Worm (Caenorhabditis elegans) whole organism, late embryonic: ENCODE measurements around the gene ZC21.6.

ENCODE experiments used
- ahr-1 ChIP-seq: sonication (generic microtip); optimal IDR thresholded peaks from 2 replicates; lab custom pipeline; 2016; ENCODE audit warnings: missing genetic modification characterization, missing compliant biosample characterization
- ama-1 ChIP-seq: fragments of 150-350 bp; optimal IDR thresholded peaks from 2 replicates; lab custom pipeline; 2014
- pax-1 ChIP-seq: fragments of 150-350 bp; optimal IDR thresholded peaks from 2 replicates; lab custom pipeline; 2014; ENCODE audit warnings: missing biosample characterization, missing genetic modification characterization
- pha-2 ChIP-seq: sonication (generic microtip); optimal IDR thresholded peaks from 2 replicates; lab custom pipeline; 2017; ENCODE audit warnings: mild to moderate bottlenecking, missing genetic modification characterization, missing compliant biosample characterization
- pha-4 ChIP-seq: fragments of 150-350 bp; optimal IDR thresholded peaks from 2 replicates; lab custom pipeline; 2018; ENCODE audit warnings: missing biosample characterization, missing genetic modification reagents, missing genetic modification characterization

DNA sequence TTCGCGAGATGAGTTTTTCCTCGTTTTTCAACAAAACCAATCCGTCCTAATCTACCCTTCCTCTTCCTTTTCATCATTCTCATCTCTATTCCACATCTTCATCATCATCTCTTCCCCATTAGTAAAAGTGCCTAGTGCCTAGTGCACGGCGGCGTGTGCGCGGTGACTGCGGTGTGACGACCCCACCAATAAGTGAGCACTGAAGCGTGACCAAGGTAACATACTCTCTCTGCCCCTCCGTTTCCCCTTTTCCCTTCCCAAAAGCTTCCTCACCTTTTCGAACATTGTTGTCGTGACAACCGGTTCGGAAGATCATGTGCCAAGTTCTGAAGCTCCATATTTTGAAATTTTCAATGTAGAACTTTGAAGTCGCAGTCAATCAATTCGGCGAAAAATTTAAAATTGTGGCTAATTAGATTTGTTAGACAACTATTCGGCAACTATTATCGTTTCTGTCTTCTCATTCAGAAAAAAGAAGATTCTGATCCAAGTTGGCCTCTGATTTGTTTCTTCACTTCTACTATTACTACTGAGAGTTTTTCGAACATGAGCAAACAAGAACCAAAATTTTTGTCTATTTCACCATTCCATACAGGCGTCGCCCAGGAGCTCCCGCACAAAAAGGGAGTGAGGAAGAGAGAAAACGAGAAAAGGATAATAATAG lies 33.0 kb downstream of the ZC21.6 start:
- no peak for TF ChIP-seq pha-2 (tag; lab: Kevin White, UChicago)
- TF ChIP-seq pax-1 (tag; lab: Kevin White, UChicago): peak; percentile 72
- no peak for TF ChIP-seq ahr-1 (tag; lab: Kevin White, UChicago)
- TF ChIP-seq pha-4 (tag; lab: Kevin White, UChicago): no peak
- no peak for TF ChIP-seq ama-1
